Worm (Caenorhabditis elegans) whole organism, young adult: ENCODE data around the gene Y55D5A.3.

Experiments
- B0019.2 ChIP-seq: fragments of 200-800 bp; sonication (Bioruptor generic); conservative IDR thresholded peaks from 2 replicates; pipeline ENCODE4 v1.3.6; 2022; ENCODE audit warnings: missing genetic modification reagents, missing genetic modification characterization, missing compliant biosample characterization
- B0035.1 ChIP-seq: sonication (generic microtip); optimal IDR thresholded peaks from 2 replicates; lab custom pipeline; 2016; ENCODE audit warnings: missing genetic modification characterization, mild to moderate bottlenecking, missing compliant biosample characterization, missing genotype, missing genetic modification reagents
- B0261.1 ChIP-seq: sonication (generic microtip); optimal IDR thresholded peaks from 2 replicates; lab custom pipeline; 2016; ENCODE audit warnings: mild to moderate bottlenecking, missing genetic modification characterization, moderate library complexity, missing compliant biosample characterization
- C17E4.6 ChIP-seq: fragments of 200-800 bp; sonication (Bioruptor generic); IDR thresholded peaks from 2 replicates; pipeline ENCODE4 v1.3.6; 2022; ENCODE audit warnings: missing genetic modification reagents, missing genetic modification characterization, missing compliant biosample characterization
- D2030.7 ChIP-seq: fragments of 200-800 bp; sonication (Bioruptor generic); IDR thresholded peaks from 2 replicates; pipeline ENCODE4 v1.3.6; 2022; ENCODE audit warnings: missing genetic modification reagents, missing genetic modification characterization, missing compliant biosample characterization
- F22D6.2 ChIP-seq: sonication (generic microtip); optimal IDR thresholded peaks from 2 replicates; lab custom pipeline; 2016; ENCODE audit warnings: mild to moderate bottlenecking, missing genetic modification characterization, missing compliant biosample characterization
- F33H1.4 ChIP-seq: fragments of 200-800 bp; sonication (Bioruptor generic); IDR thresholded peaks from 2 replicates; pipeline ENCODE4 v1.3.6; 2022; ENCODE audit warnings: missing genetic modification reagents, missing genetic modification characterization, missing compliant biosample characterization
- F49E8.2 ChIP-seq: sonication (generic microtip); optimal IDR thresholded peaks from 3 replicates; lab custom pipeline; 2017; ENCODE audit warnings: missing genetic modification characterization, mild to moderate bottlenecking, missing compliant biosample characterization, antibody characterized with exemption, moderate library complexity; ENCODE audit not compliant: insufficient read depth
- K12H6.12 ChIP-seq: fragments of 200-800 bp; sonication (Bioruptor generic); optimal IDR thresholded peaks from 2 replicates; lab custom pipeline; 2018; ENCODE audit warnings: mild to moderate bottlenecking, missing genetic modification characterization, missing compliant biosample characterization
- T07F8.4 ChIP-seq: sonication (generic microtip); optimal IDR thresholded peaks from 2 replicates; lab custom pipeline; 2016; ENCODE audit warnings: mild to moderate bottlenecking, missing genetic modification characterization, moderate library complexity, missing compliant biosample characterization
- Y56A3A.18 ChIP-seq: fragments of 200-800 bp; sonication (Bioruptor generic); IDR thresholded peaks from 2 replicates; pipeline ENCODE4 v1.3.6; 2022; ENCODE audit warnings: missing genetic modification reagents, missing genetic modification characterization, missing compliant biosample characterization
- Y95B8A.8 ChIP-seq: fragments of 200-800 bp; sonication (Bioruptor generic); IDR thresholded peaks from 2 replicates; pipeline ENCODE4 v1.3.6; 2022; ENCODE audit warnings: missing genetic modification reagents, missing genetic modification characterization, missing compliant biosample characterization
- atf-7 ChIP-seq: sonication (generic microtip); optimal IDR thresholded peaks from 2 replicates; lab custom pipeline; 2017; ENCODE audit warnings: mild to moderate bottlenecking, missing genetic modification characterization, missing compliant biosample characterization
- athp-1 ChIP-seq: sonication (generic microtip); optimal IDR thresholded peaks from 2 replicates; lab custom pipeline; 2017; ENCODE audit warnings: mild to moderate bottlenecking, missing genetic modification characterization, missing compliant biosample characterization
- attf-3 ChIP-seq: fragments of 200-800 bp; sonication (Bioruptor generic); conservative IDR thresholded peaks from 2 replicates; pipeline ENCODE4 v1.3.6; 2022; ENCODE audit warnings: missing genetic modification reagents, missing genetic modification characterization, missing compliant biosample characterization
- attf-5 ChIP-seq: fragments of 200-800 bp; sonication (Bioruptor generic); optimal IDR thresholded peaks from 2 replicates; lab custom pipeline; 2018; ENCODE audit warnings: mild to moderate bottlenecking, missing genetic modification characterization, missing compliant biosample characterization
- attf-6 ChIP-seq: fragments of 200-800 bp; sonication (Bioruptor generic); IDR thresholded peaks from 2 replicates; pipeline ENCODE4 v1.3.6; 2022; ENCODE audit warnings: missing genetic modification reagents, missing genetic modification characterization, missing compliant biosample characterization
- dox-1 ChIP-seq: fragments of 200-800 bp; sonication (Bioruptor generic); IDR thresholded peaks from 2 replicates; pipeline ENCODE4 v1.3.6; 2022; ENCODE audit warnings: missing genetic modification reagents, missing genetic modification characterization, missing compliant biosample characterization
- dpl-1 ChIP-seq: fragments of 150-350 bp; optimal IDR thresholded peaks from 2 replicates; lab custom pipeline; 2014; ENCODE audit warnings: missing biosample characterization, missing genetic modification reagents, missing genetic modification characterization
- efl-1 ChIP-seq: fragments of 150-350 bp; optimal IDR thresholded peaks from 2 replicates; lab custom pipeline; 2014; ENCODE audit warnings: missing biosample characterization, missing genetic modification reagents, missing genetic modification characterization
- egl-18 ChIP-seq: fragments of 200-800 bp; sonication (Bioruptor generic); IDR thresholded peaks from 2 replicates; pipeline ENCODE4 v1.3.6; 2022; ENCODE audit warnings: missing genetic modification reagents, missing genetic modification characterization, missing compliant biosample characterization
- egrh-3 ChIP-seq: fragments of 200-800 bp; sonication (Bioruptor generic); IDR thresholded peaks from 2 replicates; pipeline ENCODE4 v1.3.6; 2022; ENCODE audit warnings: missing genetic modification reagents, missing genetic modification characterization, missing compliant biosample characterization
- hlh-12 ChIP-seq: sonication (generic microtip); optimal IDR thresholded peaks from 2 replicates; lab custom pipeline; 2016; ENCODE audit warnings: missing genetic modification characterization, missing compliant biosample characterization
- hmg-1.2 ChIP-seq: fragments of 200-800 bp; sonication (Bioruptor generic); IDR thresholded peaks from 2 replicates; pipeline ENCODE4 v1.3.6; 2022; ENCODE audit warnings: missing genetic modification reagents, missing genetic modification characterization, missing compliant biosample characterization
- hmg-20 ChIP-seq: fragments of 200-800 bp; sonication (Bioruptor generic); IDR thresholded peaks from 2 replicates; pipeline ENCODE4 v1.3.6; 2022; ENCODE audit warnings: missing genetic modification reagents, missing genetic modification characterization, missing compliant biosample characterization
- lin-54 ChIP-seq: fragments of 200-800 bp; sonication (Bioruptor generic); optimal IDR thresholded peaks from 2 replicates; lab custom pipeline; 2018; ENCODE audit warnings: mild to moderate bottlenecking, missing genetic modification characterization, missing compliant biosample characterization
- lsl-1 ChIP-seq: fragments of 200-800 bp; sonication (Bioruptor generic); optimal IDR thresholded peaks from 2 replicates; lab custom pipeline; 2018; ENCODE audit warnings: mild to moderate bottlenecking, missing genetic modification characterization, moderate library complexity, missing compliant biosample characterization
- madf-10 ChIP-seq: sonication (generic microtip); optimal IDR thresholded peaks from 2 replicates; lab custom pipeline; 2016; ENCODE audit warnings: mild to moderate bottlenecking, missing genetic modification characterization, missing compliant biosample characterization
- madf-6 ChIP-seq: fragments of 200-800 bp; sonication (Bioruptor generic); IDR thresholded peaks from 2 replicates; pipeline ENCODE4 v1.3.6; 2022; ENCODE audit warnings: missing genetic modification reagents, missing genetic modification characterization, missing compliant biosample characterization
- mel-28 ChIP-seq: sonication (generic microtip); optimal IDR thresholded peaks from 2 replicates; lab custom pipeline; 2016; ENCODE audit warnings: borderline replicate concordance, mild to moderate bottlenecking, missing genetic modification characterization, missing compliant biosample characterization
- mxl-1 ChIP-seq: sonication (generic microtip); optimal IDR thresholded peaks from 2 replicates; lab custom pipeline; 2016; ENCODE audit warnings: missing genetic modification characterization, missing compliant biosample characterization
- nhr-179 ChIP-seq: sonication (generic microtip); optimal IDR thresholded peaks from 2 replicates; lab custom pipeline; 2016; ENCODE audit warnings: mild to moderate bottlenecking, missing genetic modification characterization, missing compliant biosample characterization
- pbrm-1 ChIP-seq: fragments of 200-800 bp; sonication (Bioruptor generic); IDR thresholded peaks from 2 replicates; pipeline ENCODE4 v1.3.6; 2022; ENCODE audit warnings: missing genetic modification reagents, missing genetic modification characterization, missing compliant biosample characterization
- pha-4 ChIP-seq: fragments of 150-350 bp; sonication (generic microtip); optimal IDR thresholded peaks from 2 replicates; lab custom pipeline; 2014; ENCODE audit warnings: missing biosample characterization, missing genetic modification reagents, missing genetic modification characterization
- sdz-38 ChIP-seq: sonication (generic microtip); optimal IDR thresholded peaks from 2 replicates; lab custom pipeline; 2016; ENCODE audit warnings: missing genotype, missing genetic modification characterization, missing compliant biosample characterization
- snpc-1.3 ChIP-seq: sonication (generic microtip); optimal IDR thresholded peaks from 2 replicates; lab custom pipeline; 2017; ENCODE audit warnings: missing genetic modification characterization, mild to moderate bottlenecking, missing compliant biosample characterization, antibody characterized with exemption, moderate library complexity, missing genotype, missing genetic modification reagents; ENCODE audit not compliant: insufficient read depth
- snpc-3.4 ChIP-seq: sonication (generic microtip); optimal IDR thresholded peaks from 2 replicates; lab custom pipeline; 2017; ENCODE audit warnings: missing genetic modification characterization, mild to moderate bottlenecking, missing compliant biosample characterization, antibody characterized with exemption, moderate library complexity, missing genotype, missing genetic modification reagents
- somi-1 ChIP-seq: fragments of 200-800 bp; sonication (Bioruptor generic); optimal IDR thresholded peaks from 2 replicates; lab custom pipeline; 2018; ENCODE audit warnings: mild to moderate bottlenecking, missing genetic modification characterization, missing compliant biosample characterization
- tbx-9 ChIP-seq: sonication (generic microtip); optimal IDR thresholded peaks from 2 replicates; lab custom pipeline; 2016; ENCODE audit warnings: borderline replicate concordance, missing genetic modification characterization, inconsistent platforms, missing compliant biosample characterization
- tlf-1 ChIP-seq: fragments of 200-800 bp; sonication (Bioruptor generic); optimal IDR thresholded peaks from 2 replicates; lab custom pipeline; 2018; ENCODE audit warnings: mild to moderate bottlenecking, missing genetic modification characterization, missing compliant biosample characterization
- unc-62 ChIP-seq: fragments of 150-350 bp; optimal IDR thresholded peaks from 2 replicates; lab custom pipeline; 2014; ENCODE audit warnings: missing biosample characterization, missing genetic modification reagents, missing genetic modification characterization
- xnd-1 ChIP-seq: sonication (generic microtip); optimal IDR thresholded peaks from 2 replicates; lab custom pipeline; 2016; ENCODE audit warnings: missing genotype, missing genetic modification reagents, missing genetic modification characterization, missing compliant biosample characterization
- ztf-22 ChIP-seq: fragments of 200-800 bp; sonication (Bioruptor generic); optimal IDR thresholded peaks from 2 replicates; lab custom pipeline; 2018; ENCODE audit warnings: mild to moderate bottlenecking, missing genetic modification characterization, moderate library complexity, missing compliant biosample characterization

The Y55D5A.3 gene

ce11 chrIII:2946626-2947168 is 28.9 kb downstream of the Y55D5A.3 start, which contains the start of gene H05C05.1 (continued):
- TF ChIP-seq B0019.2 (GFP tag; lab: Robert Waterston, UW), result 0 out of 2 replicates have a peak, but pooled peaks have one; percentile 24
- TF ChIP-seq dpl-1 (GFP tag; lab: Kevin White, UChicago), result peak; percentile 38
- peak; percentile 50 for TF ChIP-seq snpc-3.4 (tag; lab: Kevin White, UChicago)
- TF ChIP-seq attf-6 (GFP tag; lab: Robert Waterston, UW), result no peak
- peak; percentile 21 for TF ChIP-seq F49E8.2 (tag; lab: Kevin White, UChicago)
- no peak for TF ChIP-seq pbrm-1 (GFP tag; lab: Robert Waterston, UW)
- TF ChIP-seq F22D6.2 (tag; lab: Kevin White, UChicago), result no peak
- no peak for TF ChIP-seq egl-18 (GFP tag; lab: Robert Waterston, UW)
- 0 out of 2 replicates have a peak, but pooled peaks have one; percentile 45 for TF ChIP-seq Y95B8A.8 (GFP tag; lab: Robert Waterston, UW)
- no peak for TF ChIP-seq T07F8.4
- peak; percentile 66 for TF ChIP-seq tlf-1 (GFP tag; lab: Kevin White, UChicago)
- TF ChIP-seq athp-1 (tag; lab: Kevin White, UChicago), result peak; percentile 20

DNA sequence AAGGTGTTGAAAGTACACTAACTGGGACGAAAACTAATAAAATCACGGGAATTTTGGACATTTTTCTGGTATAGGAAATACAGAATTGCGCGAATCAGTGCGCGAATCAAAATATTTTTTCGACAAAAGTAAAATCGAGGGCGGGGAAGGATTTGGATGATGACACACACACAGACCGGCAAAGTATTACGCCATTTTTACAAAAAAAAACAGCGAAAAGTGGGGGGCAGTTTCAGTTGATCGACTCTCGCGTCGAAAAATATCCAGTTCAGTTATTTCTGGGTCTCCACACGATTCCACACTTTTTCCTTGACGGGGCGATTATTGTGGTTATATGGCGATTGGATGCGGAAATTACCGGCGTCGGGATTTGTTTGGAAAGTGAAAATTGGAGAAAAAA is 29.5 kb downstream of the Y55D5A.3 start, which contains the start of gene H05C05.4:
TSS of gene H05C05.4 (minus strand) at position 101 of the 400 bp plus-strand sequence.
- TF ChIP-seq madf-6 (GFP tag; lab: Robert Waterston, UW), result 0 out of 2 replicates have a peak, but pooled peaks have one; percentile 3
- no peak for TF ChIP-seq efl-1 (GFP tag; lab: Kevin White, UChicago)

ce11 chrIII:2943995-2944394 is 31.6 kb downstream of the Y55D5A.3 start, which contains the start of gene R10F2.6:
Gene R10F2.6 (minus strand): TSS chrIII:2944095.
- no peak for TF ChIP-seq C17E4.6
- TF ChIP-seq madf-6 (GFP tag; lab: Robert Waterston, UW), result no peak
- no peak for TF ChIP-seq hmg-20
- TF ChIP-seq atf-7, result no peak
- TF ChIP-seq unc-62, result no peak
- TF ChIP-seq snpc-1.3 (tag; lab: Kevin White, UChicago), result no peak
- TF ChIP-seq pha-4 (tag; lab: Kevin White, UChicago), result no peak
- no peak for TF ChIP-seq tbx-9 (tag; lab: Kevin White, UChicago)
- TF ChIP-seq B0035.1 (tag; lab: Kevin White, UChicago), result no peak
- TF ChIP-seq mel-28 (tag; lab: Kevin White, UChicago), result no peak
- TF ChIP-seq attf-3 (GFP tag; lab: Robert Waterston, UW), result no peak
- no peak for TF ChIP-seq hlh-12 (tag; lab: Kevin White, UChicago)
- no peak for TF ChIP-seq Y56A3A.18 (GFP tag; lab: Robert Waterston, UW)
- TF ChIP-seq lsl-1 (GFP tag; lab: Kevin White, UChicago), result no peak
- no peak for TF ChIP-seq hmg-1.2 (GFP tag; lab: Robert Waterston, UW)
- TF ChIP-seq F33H1.4 (GFP tag; lab: Robert Waterston, UW), result no peak

- TF ChIP-seq D2030.7 (GFP tag; lab: Robert Waterston, UW), result no peak
- no peak for TF ChIP-seq sdz-38 (tag; lab: Kevin White, UChicago)
- no peak for TF ChIP-seq xnd-1 (tag; lab: Kevin White, UChicago)
- TF ChIP-seq dox-1 (GFP tag; lab: Robert Waterston, UW), result no peak
- TF ChIP-seq ztf-22, result no peak
- TF ChIP-seq somi-1, result no peak
- TF ChIP-seq B0261.1 (tag; lab: Kevin White, UChicago), result no peak
- no peak for TF ChIP-seq mxl-1 (tag; lab: Kevin White, UChicago)
- no peak for TF ChIP-seq hmg-1.2 (GFP tag; lab: Robert Waterston, UW)
- TF ChIP-seq egrh-3 (GFP tag; lab: Robert Waterston, UW), result no peak
- no peak for TF ChIP-seq F49E8.2 (tag; lab: Kevin White, UChicago)
- no peak for TF ChIP-seq madf-10
- no peak for TF ChIP-seq C17E4.6
- no peak for TF ChIP-seq pbrm-1 (GFP tag; lab: Robert Waterston, UW)
- TF ChIP-seq nhr-179 (tag; lab: Kevin White, UChicago), result no peak
- TF ChIP-seq attf-5 (GFP tag; lab: Kevin White, UChicago), result no peak
- no peak for TF ChIP-seq lin-54 (GFP tag; lab: Kevin White, UChicago)
- no peak for TF ChIP-seq Y56A3A.18 (GFP tag; lab: Robert Waterston, UW)
- no peak for TF ChIP-seq K12H6.12 (tag; lab: Kevin White, UChicago)
Observed at ce11 chrIII:2941578-2941977, 34.0 kb downstream of the Y55D5A.3 start.
